Worm (Caenorhabditis elegans): ENCODE measurements around the gene hadb-1.

Gene hadb-1

ce11 chrIII:8717231-8717694 is 29.0 kb upstream of the hadb-1 start, which contains the start of gene mrpl-11:
TSS of gene mrpl-11 (plus strand) at chrIII:8717644.
- no peak for TF ChIP-seq ceh-39 (tag; optimal IDR thresholded peaks at IDR 0.05)

- TF ChIP-seq cnd-1 (tag; optimal IDR thresholded peaks at IDR 0.05) (no peak), flh-1 (GFP tag; optimal IDR thresholded peaks at IDR 0.05) (no peak), M03D4.4 (tag; optimal IDR thresholded peaks at IDR 0.05) (no peak), mab-5 (tag; optimal IDR thresholded peaks at IDR 0.05) (no peak), sptf-1 (tag; optimal IDR thresholded peaks at IDR 0.05) (no peak), elt-1 (tag; optimal IDR thresholded peaks at IDR 0.05; ENCODE audit: borderline replicate concordance, insufficient read depth) (no peak), ces-1 (GFP tag; optimal IDR thresholded peaks at IDR 0.05) (no peak)
Measured at ce11 chrIII:8716084-8716483, 27.8 kb upstream of the hadb-1 start, which contains the start of gene B0303.14. TSS of gene B0303.14 (minus strand) at chrIII:8716184.

DNA sequence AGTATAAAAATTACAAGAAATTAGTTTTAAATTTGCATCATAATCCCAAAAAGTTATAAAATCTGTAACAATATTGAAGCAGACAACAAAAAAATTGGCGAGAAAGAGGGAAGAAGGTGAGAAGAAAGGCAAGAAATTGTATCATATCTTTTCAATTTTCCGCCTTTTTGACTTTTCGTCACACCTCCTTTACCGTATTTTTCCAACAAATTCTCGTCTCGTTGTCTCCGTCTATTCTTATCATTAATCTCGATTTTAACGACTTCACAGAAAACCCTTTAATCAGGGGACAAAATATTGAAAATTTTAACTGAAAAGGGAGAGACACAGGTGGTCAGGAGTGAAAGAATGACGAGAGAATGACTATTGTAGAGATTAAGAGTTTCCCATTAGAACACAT is 24.7 kb upstream of the hadb-1 start:
- TF ChIP-seq ceh-83 (GFP tag; optimal IDR thresholded peaks at IDR 0.05) (no peak), ham-2 (GFP tag; optimal IDR thresholded peaks at IDR 0.05) (no peak)

ce11 chrIII:8710310-8710709 is 22.0 kb upstream of the hadb-1 start, which contains the start of gene B0303.11:
TSS of gene B0303.11 (minus strand) at chrIII:8710410.
- TF ChIP-seq cnd-1 (tag; optimal IDR thresholded peaks at IDR 0.05) (no peak), ztf-11 (tag; optimal IDR thresholded peaks at IDR 0.05) (no peak), flh-1 (GFP tag; optimal IDR thresholded peaks at IDR 0.05) (no peak), pha-4 (tag; optimal IDR thresholded peaks at IDR 0.05) (no peak), ceh-83 (GFP tag; optimal IDR thresholded peaks at IDR 0.05) (no peak), mab-5 (tag; optimal IDR thresholded peaks at IDR 0.05) (no peak), drap-1 (GFP tag; optimal IDR thresholded peaks at IDR 0.05) (no peak), sem-2 (GFP tag; optimal IDR thresholded peaks at IDR 0.05) (no peak), unc-62 (GFP tag; optimal IDR thresholded peaks at IDR 0.05) (no peak), ceh-43 (GFP tag; optimal IDR thresholded peaks at IDR 0.05) (no peak), bed-3 (GFP tag; optimal IDR thresholded peaks at IDR 0.05) (no peak), nhr-12 (tag; optimal IDR thresholded peaks at IDR 0.05) (no peak), lin-13 (tag; optimal IDR thresholded peaks at IDR 0.05) (no peak), zip-8 (tag; optimal IDR thresholded peaks at IDR 0.05) (no peak), ham-2 (GFP tag; optimal IDR thresholded peaks at IDR 0.05) (no peak)

DNA sequence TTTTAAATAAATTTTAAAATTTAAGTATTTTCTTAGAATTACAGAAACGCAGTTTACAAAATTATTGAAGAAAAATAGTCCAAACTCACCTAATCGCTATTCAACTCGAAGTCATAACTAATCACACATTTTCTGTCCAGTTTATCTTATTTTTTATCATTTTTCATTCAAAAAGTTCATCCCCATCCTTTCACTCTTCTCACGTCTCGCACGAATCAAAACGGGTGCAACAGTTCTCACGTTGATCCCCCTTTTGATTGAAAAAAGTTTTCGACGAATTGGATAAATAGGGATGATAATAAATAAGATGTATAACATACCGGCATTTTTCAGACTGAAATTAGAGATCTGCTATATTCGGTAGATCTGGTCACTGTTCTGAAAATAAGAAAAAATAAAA is 21.4 kb upstream of the hadb-1 start:
- TF ChIP-seq flh-1 (GFP tag; optimal IDR thresholded peaks at IDR 0.05), result no peak
- no peak for TF ChIP-seq ztf-11 (tag; optimal IDR thresholded peaks at IDR 0.05)
- TF ChIP-seq tbx-8 (GFP tag; optimal IDR thresholded peaks at IDR 0.05), result no peak
- no peak for TF ChIP-seq mep-1 (tag; optimal IDR thresholded peaks at IDR 0.05)
- no peak for TF ChIP-seq blmp-1 (tag; optimal IDR thresholded peaks at IDR 0.05)
- TF ChIP-seq mab-5 (tag; optimal IDR thresholded peaks at IDR 0.05), result no peak
- no peak for TF ChIP-seq snpc-4 (tag; optimal IDR thresholded peaks at IDR 0.05)
- TF ChIP-seq elt-3 (tag; optimal IDR thresholded peaks at IDR 0.05), result no peak
- no peak for TF ChIP-seq ceh-43 (GFP tag; optimal IDR thresholded peaks at IDR 0.05)
- TF ChIP-seq lin-32 (GFP tag; optimal IDR thresholded peaks at IDR 0.05), result no peak
- no peak for TF ChIP-seq nhr-12 (tag; optimal IDR thresholded peaks at IDR 0.05)
- TF ChIP-seq nhr-2 (tag; optimal IDR thresholded peaks at IDR 0.05), result no peak
- TF ChIP-seq ces-1 (GFP tag; optimal IDR thresholded peaks at IDR 0.05), result no peak
- no peak for TF ChIP-seq ceh-83 (GFP tag; optimal IDR thresholded peaks at IDR 0.05)
- no peak for TF ChIP-seq unc-120 (tag; optimal IDR thresholded peaks at IDR 0.05; ENCODE audit: poor library complexity, severe bottlenecking)
- no peak for TF ChIP-seq lsy-2 (tag; optimal IDR thresholded peaks at IDR 0.05)
- no peak for TF ChIP-seq nhr-237 (tag; optimal IDR thresholded peaks at IDR 0.05)
- TF ChIP-seq M03D4.4 (tag; optimal IDR thresholded peaks at IDR 0.05), result no peak
- TF ChIP-seq ham-2 (GFP tag; optimal IDR thresholded peaks at IDR 0.05), result no peak
- no peak for TF ChIP-seq cnd-1 (tag; optimal IDR thresholded peaks at IDR 0.05)

DNA sequence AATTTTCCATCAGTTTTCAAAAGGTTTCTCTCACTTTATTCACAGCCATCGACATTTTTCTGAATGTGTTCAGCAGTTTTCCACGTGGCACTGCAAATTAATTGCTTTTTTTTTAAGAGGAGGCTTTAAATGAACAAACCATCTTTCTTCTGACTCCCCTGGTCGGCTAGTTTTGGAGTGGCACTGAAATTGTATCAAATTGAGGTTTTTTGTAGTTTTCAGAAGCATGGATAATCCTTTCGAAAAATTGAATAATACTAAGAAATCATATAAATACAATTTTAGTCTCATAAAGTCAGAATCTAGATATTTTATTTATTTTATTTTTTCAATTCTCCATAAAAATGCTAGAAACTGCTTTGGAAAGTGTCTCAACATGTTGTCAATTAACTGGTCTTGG is 16.5 kb upstream of the hadb-1 start, which contains the start of gene B0303.16:
Gene B0303.16 (plus strand): TSS at position 301 of the 400 bp plus-strand sequence.
- TF ChIP-seq nhr-237 (tag; optimal IDR thresholded peaks at IDR 0.05), result no peak
- no peak for TF ChIP-seq elt-1 (tag; optimal IDR thresholded peaks at IDR 0.05; ENCODE audit: borderline replicate concordance, insufficient read depth)
- TF ChIP-seq ces-1 (GFP tag; optimal IDR thresholded peaks at IDR 0.05), result no peak
- TF ChIP-seq unc-39 (tag; optimal IDR thresholded peaks at IDR 0.05), result no peak
- no peak for TF ChIP-seq nhr-2 (tag; optimal IDR thresholded peaks at IDR 0.05)
- no peak for TF ChIP-seq mls-2 (tag; optimal IDR thresholded peaks at IDR 0.05)
- TF ChIP-seq nhr-28 (tag; optimal IDR thresholded peaks at IDR 0.05), result no peak
- no peak for TF ChIP-seq unc-120 (tag; optimal IDR thresholded peaks at IDR 0.05; ENCODE audit: poor library complexity, severe bottlenecking)
- no peak for TF ChIP-seq mep-1 (tag; optimal IDR thresholded peaks at IDR 0.05)
- TF ChIP-seq blmp-1 (tag; optimal IDR thresholded peaks at IDR 0.05), result no peak
- no peak for TF ChIP-seq ceh-39 (tag; optimal IDR thresholded peaks at IDR 0.05)
- no peak for TF ChIP-seq elt-3 (tag; optimal IDR thresholded peaks at IDR 0.05)
- no peak for TF ChIP-seq cnd-1 (tag; optimal IDR thresholded peaks at IDR 0.05)
- no peak for TF ChIP-seq M03D4.4 (tag; optimal IDR thresholded peaks at IDR 0.05)
- no peak for TF ChIP-seq lsy-2 (tag; optimal IDR thresholded peaks at IDR 0.05)
- TF ChIP-seq tbx-8 (GFP tag; optimal IDR thresholded peaks at IDR 0.05), result no peak

Measured in whole organism, mixed stage, embryonic.